Fruit fly (Drosophila melanogaster): Measurements from ENCODE around the gene CG5103.

CG5103 gene

DNA sequence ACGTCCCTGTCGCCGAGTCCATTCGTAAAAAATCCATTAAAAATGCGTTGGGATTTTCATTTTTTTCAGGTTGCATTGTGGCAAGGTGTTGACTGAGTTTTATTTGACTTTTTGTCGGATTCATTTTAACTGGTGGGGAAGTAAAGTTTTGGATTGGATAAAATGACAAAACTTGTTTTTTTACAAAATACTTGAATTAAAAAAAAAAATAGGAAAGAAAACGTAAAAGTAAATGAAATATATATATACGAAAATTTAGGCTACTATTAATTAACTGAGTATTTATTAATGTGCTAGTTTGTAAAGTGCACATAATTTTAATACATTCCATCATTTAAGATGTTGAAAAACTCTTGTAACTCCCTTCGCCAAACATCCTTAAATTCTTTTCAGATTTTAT lies 17.5 kb downstream of the CG5103 start:
- TF ChIP-seq Myc (optimal IDR thresholded peaks at IDR 0.05) (no peak), psq (optimal IDR thresholded peaks at IDR 0.05) (no peak), Sin3A (optimal IDR thresholded peaks at IDR 0.05) (no peak), insv (optimal IDR thresholded peaks at IDR 0.05) (no peak), ttk (optimal IDR thresholded peaks at IDR 0.05) (no peak), h (optimal IDR thresholded peaks at IDR 0.05) (no peak)

- TF ChIP-seq Sin3A (optimal IDR thresholded peaks at IDR 0.05): no peak
- TF ChIP-seq h (optimal IDR thresholded peaks at IDR 0.05): no peak
- no peak for TF ChIP-seq Myc (optimal IDR thresholded peaks at IDR 0.05)
- no peak for TF ChIP-seq psq (optimal IDR thresholded peaks at IDR 0.05)
- no peak for TF ChIP-seq insv (optimal IDR thresholded peaks at IDR 0.05)
- TF ChIP-seq ttk (optimal IDR thresholded peaks at IDR 0.05): no peak
These were observed 18.2 kb downstream of the CG5103 start for dm6 chr3L:18275888-18276287.

DNA sequence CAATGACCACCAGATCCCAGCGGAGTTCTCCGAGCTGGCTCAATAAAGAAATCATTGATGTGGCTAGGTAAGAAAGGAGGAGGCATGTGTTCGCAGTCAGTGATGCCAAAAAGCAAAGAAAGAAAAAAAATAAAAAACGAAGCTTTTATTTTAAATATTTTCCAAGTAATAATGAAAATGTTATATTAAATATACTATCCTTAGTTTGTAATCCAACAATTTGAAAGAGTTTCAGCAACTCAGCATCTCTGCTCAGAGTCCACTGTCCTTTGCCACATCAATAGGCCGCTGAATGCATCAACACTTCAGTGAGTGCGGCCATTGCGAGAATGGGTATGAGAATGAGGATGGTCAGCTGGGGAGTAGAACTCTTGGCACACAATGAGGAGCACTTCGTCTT lies 19.9 kb downstream of the CG5103 start:
- TF ChIP-seq insv (optimal IDR thresholded peaks at IDR 0.05) (no peak), Myc (optimal IDR thresholded peaks at IDR 0.05) (no peak), Sin3A (optimal IDR thresholded peaks at IDR 0.05) (no peak), ttk (optimal IDR thresholded peaks at IDR 0.05) (no peak), h (optimal IDR thresholded peaks at IDR 0.05) (no peak), psq (optimal IDR thresholded peaks at IDR 0.05) (no peak)

dm6 chr3L:18273121-18273520 lies 20.9 kb downstream of the CG5103 start:
- TF ChIP-seq h (optimal IDR thresholded peaks at IDR 0.05): no peak
- TF ChIP-seq ttk (optimal IDR thresholded peaks at IDR 0.05): no peak
- TF ChIP-seq psq (optimal IDR thresholded peaks at IDR 0.05): no peak
- no peak for TF ChIP-seq Myc (optimal IDR thresholded peaks at IDR 0.05)
- no peak for TF ChIP-seq Sin3A (optimal IDR thresholded peaks at IDR 0.05)
- TF ChIP-seq insv (optimal IDR thresholded peaks at IDR 0.05): no peak

DNA sequence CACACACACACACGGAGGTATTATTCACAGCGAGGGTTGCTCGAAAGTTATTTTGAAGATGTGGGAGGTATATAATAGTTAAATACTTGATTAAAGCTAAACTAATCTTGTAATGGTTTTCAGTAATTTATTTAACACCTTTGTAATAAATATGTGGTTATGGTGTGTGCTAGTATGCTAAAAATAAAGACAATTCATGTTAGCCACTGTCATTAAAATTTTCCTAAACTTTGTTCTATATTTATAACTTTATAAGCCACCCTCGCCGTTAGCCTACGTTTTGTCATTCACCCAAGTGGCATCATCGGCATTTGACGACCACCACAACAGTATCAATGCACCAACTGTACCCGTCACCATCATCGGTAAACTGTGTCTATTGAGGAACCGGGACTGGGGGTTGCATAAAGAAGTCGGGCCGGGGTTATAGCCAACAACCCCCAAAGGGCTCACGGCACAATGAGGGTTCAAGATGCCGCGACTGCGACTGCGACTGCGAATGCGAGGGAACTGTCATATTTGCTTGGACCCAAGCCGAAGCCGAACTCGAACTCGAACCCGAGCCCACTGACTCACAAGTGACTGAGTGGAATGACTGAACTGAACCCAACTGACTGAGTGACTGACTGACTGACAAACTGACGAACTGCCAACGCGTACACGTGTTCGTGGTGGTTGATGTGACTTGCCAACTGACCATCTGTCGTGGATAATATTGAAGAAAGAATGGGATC lies 21.6 kb downstream of the CG5103 start:
- TF ChIP-seq ttk (optimal IDR thresholded peaks at IDR 0.05) (no peak), Sin3A (optimal IDR thresholded peaks at IDR 0.05) (no peak), psq (optimal IDR thresholded peaks at IDR 0.05) (no peak), h (optimal IDR thresholded peaks at IDR 0.05) (no peak), insv (optimal IDR thresholded peaks at IDR 0.05) (no peak), Myc (optimal IDR thresholded peaks at IDR 0.05) (no peak)

dm6 chr3L:18270895-18271294 lies 23.2 kb downstream of the CG5103 start:
- TF ChIP-seq ttk (optimal IDR thresholded peaks at IDR 0.05) (no peak), insv (optimal IDR thresholded peaks at IDR 0.05) (no peak), h (optimal IDR thresholded peaks at IDR 0.05) (no peak), Myc (optimal IDR thresholded peaks at IDR 0.05) (no peak), psq (optimal IDR thresholded peaks at IDR 0.05) (no peak)

DNA sequence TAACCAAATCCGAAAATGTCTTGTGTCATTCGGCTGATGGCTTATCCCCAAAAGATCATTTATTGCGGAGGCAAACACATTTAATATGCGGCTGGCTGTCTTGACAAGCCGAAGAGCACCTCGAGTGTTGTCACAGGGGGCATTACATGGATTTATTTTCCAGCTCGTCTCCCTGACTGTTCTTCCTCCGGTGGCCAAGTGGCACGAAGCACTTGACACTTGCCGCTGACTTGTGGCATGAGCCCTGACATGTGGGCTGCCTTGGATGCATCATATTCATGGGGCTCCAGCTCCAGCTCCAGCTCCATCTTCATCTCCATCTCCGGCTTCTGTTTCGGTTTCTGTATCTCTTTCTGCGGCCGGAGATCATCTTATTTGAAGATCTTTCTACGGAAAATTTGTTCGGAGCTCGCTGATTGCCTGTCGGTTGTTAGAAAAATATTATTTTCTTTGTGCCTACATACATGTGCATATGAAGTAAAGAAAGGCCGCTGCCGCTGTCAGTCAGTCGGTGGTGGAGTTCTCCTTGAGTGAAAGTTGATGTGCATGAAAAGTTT lies 25.9 kb downstream of the CG5103 start:
- TF ChIP-seq Myc (optimal IDR thresholded peaks at IDR 0.05) (no peak), Sin3A (optimal IDR thresholded peaks at IDR 0.05) (no peak), psq (optimal IDR thresholded peaks at IDR 0.05) (no peak), h (optimal IDR thresholded peaks at IDR 0.05) (no peak), ttk (optimal IDR thresholded peaks at IDR 0.05) (no peak), insv (optimal IDR thresholded peaks at IDR 0.05) (no peak)

DNA sequence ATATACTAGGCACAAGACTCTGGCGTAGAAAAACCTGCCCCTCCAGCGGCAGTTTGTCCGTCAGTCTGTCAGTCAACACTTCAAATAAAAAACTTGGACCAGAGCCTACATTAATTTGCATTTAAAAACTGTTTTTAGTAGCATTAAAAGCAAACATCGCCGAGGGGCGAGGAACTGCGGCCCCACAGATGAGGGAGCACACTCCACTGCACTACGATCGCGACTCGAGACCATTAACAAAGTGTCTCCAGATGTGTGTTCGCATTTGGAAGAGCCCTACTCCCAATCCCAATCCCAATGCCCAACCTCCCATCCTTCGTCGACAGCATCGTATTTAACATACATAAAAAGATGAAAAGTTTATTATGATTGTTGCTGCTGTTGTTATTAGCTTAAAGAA lies 27.6 kb downstream of the CG5103 start:
- TF ChIP-seq h (optimal IDR thresholded peaks at IDR 0.05) (no peak), Myc (optimal IDR thresholded peaks at IDR 0.05) (no peak), psq (optimal IDR thresholded peaks at IDR 0.05) (no peak), Sin3A (optimal IDR thresholded peaks at IDR 0.05) (no peak), ttk (optimal IDR thresholded peaks at IDR 0.05) (no peak), insv (optimal IDR thresholded peaks at IDR 0.05) (no peak)

DNA sequence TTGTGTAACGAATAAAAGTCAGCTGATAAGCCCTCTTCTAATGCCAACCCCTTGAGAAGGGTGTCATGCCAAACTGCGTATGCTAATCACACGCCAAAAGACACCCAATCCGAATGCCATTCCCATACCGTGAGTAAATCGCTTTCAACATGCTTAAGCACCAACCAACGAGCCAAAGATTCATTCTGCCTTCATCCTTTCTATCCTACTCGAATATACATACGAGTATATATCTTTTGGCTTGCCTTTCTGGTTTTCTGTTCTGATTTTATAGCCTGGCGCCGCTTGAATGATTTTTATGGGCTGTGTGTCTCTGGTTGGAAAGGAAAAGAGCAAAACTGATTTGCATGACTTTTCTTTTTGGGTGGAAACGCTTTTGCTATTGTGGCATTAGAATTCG lies 28.5 kb downstream of the CG5103 start:
- TF ChIP-seq ttk (optimal IDR thresholded peaks at IDR 0.05) (no peak), psq (optimal IDR thresholded peaks at IDR 0.05) (no peak), Myc (optimal IDR thresholded peaks at IDR 0.05) (no peak), insv (optimal IDR thresholded peaks at IDR 0.05) (no peak), Sin3A (optimal IDR thresholded peaks at IDR 0.05) (no peak), h (optimal IDR thresholded peaks at IDR 0.05) (no peak)

DNA sequence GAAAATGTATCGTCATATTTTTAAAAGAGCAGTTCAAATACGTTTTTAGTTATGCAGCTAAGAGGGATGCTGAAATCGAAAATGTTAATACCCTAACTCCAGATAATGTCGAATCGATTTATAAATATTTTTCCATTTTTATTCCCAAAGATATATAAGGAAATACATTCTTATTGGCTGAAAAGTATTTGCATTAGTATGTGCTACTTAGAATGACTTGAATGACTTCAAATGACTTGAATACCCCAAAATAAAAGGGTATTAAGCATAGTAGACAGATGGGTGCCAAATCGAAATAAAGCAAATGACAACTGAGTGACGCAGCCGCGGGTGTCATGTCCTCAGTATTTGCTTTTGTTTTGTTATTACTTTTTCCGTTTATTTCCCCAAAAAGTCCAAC lies 35.3 kb downstream of the CG5103 start:
- no peak for TF ChIP-seq Sin3A (optimal IDR thresholded peaks at IDR 0.05)
- TF ChIP-seq h (optimal IDR thresholded peaks at IDR 0.05): no peak
- no peak for TF ChIP-seq psq (optimal IDR thresholded peaks at IDR 0.05)
- no peak for TF ChIP-seq Myc (optimal IDR thresholded peaks at IDR 0.05)
- TF ChIP-seq ttk (optimal IDR thresholded peaks at IDR 0.05): no peak
- TF ChIP-seq insv (optimal IDR thresholded peaks at IDR 0.05): no peak

DNA sequence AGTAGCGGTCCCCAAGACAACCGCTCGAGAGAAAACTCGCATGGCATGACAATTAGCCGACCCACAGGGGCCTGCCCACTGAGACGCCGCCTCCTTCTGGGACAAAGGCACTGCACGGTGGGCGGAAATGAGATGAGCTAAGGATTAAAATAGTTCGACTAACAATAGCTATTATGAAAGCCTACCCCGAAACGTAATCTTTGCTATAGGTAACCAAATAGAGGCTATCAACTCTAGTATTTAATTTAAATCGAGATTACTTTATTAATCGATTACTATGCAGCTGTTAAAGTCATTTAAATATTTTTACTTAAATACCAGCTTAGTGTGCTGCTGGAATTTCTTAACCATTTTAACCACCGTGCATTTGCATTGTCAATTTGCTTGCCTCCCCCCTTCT lies 37.1 kb downstream of the CG5103 start:
- TF ChIP-seq ttk (optimal IDR thresholded peaks at IDR 0.05) (no peak), psq (optimal IDR thresholded peaks at IDR 0.05) (no peak), Myc (optimal IDR thresholded peaks at IDR 0.05) (no peak), insv (optimal IDR thresholded peaks at IDR 0.05) (no peak), Sin3A (optimal IDR thresholded peaks at IDR 0.05) (no peak), h (optimal IDR thresholded peaks at IDR 0.05) (no peak)

DNA sequence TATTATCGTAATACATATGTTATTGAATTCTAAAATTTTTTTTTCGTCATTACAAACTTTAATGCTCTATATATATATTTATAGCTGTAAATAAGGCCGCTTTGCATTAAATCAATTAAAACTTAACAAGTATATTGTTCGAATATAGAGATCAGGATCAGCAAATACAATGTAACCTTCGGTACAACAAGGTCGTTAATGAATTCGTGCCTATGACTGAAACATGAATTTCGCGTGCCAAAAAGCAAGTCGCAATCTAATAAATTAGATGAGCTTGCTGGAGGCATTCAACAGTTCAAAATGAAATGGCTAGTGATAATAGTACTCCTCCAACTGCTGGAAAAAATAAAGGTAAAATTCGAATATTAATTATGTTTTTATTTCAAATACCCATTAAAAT lies 42.3 kb downstream of the CG5103 start, which contains the start of gene CheA75a:
Gene CheA75a, plus strand, starts transcription at position 301 of the 400 bp plus-strand sequence.
- no peak for TF ChIP-seq Sin3A (optimal IDR thresholded peaks at IDR 0.05)
- no peak for TF ChIP-seq insv (optimal IDR thresholded peaks at IDR 0.05)

- TF ChIP-seq h (optimal IDR thresholded peaks at IDR 0.05): no peak
- no peak for TF ChIP-seq insv (optimal IDR thresholded peaks at IDR 0.05)
These were observed 43.4 kb downstream of the CG5103 start for dm6 chr3L:18250652-18251051.
